Fruit fly (Drosophila melanogaster) whole organism, embryonic: Measurements from ENCODE around the gene w.

ENCODE experiments used
- Adf1 ChIP-seq: fragments of 200-800 bp; sonication (Bioruptor generic); IDR thresholded peaks from 2 replicates; pipeline ENCODE4 v1.3.6; 2022; ENCODE audit warnings: missing biosample characterization, missing genetic modification characterization
- Atf3 ChIP-seq: fragments of 200-800 bp; sonication (Bioruptor generic); optimal IDR thresholded peaks from 3 replicates; lab custom pipeline; 2016; ENCODE audit warnings: missing biosample characterization, missing genetic modification characterization
- BtbVII ChIP-seq: fragments of 200-800 bp; sonication (Bioruptor generic); optimal IDR thresholded peaks from 3 replicates; lab custom pipeline; 2017; ENCODE audit warnings: missing biosample characterization, mild to moderate bottlenecking, missing genetic modification characterization
- CG10209 ChIP-seq: fragments of 200-800 bp; sonication (Bioruptor generic); optimal IDR thresholded peaks from 3 replicates; lab custom pipeline; 2017; ENCODE audit warnings: missing biosample characterization, mild to moderate bottlenecking, missing genetic modification characterization, missing genetic modification reagents
- CG10267 ChIP-seq: fragments of 200-800 bp; sonication (Bioruptor generic); optimal IDR thresholded peaks from 2 replicates; lab custom pipeline; 2018; ENCODE audit warnings: missing biosample characterization, mild to moderate bottlenecking, missing genetic modification characterization, moderate library complexity
- CG10431 ChIP-seq: fragments of 200-800 bp; sonication (Bioruptor generic); optimal IDR thresholded peaks from 3 replicates; lab custom pipeline; 2018; ENCODE audit warnings: missing biosample characterization, mild to moderate bottlenecking, missing genetic modification characterization
- CG11504 ChIP-seq: fragments of 200-800 bp; sonication (Bioruptor generic); optimal IDR thresholded peaks from 3 replicates; lab custom pipeline; 2019; ENCODE audit warnings: missing biosample characterization, mild to moderate bottlenecking, missing genetic modification characterization, moderate library complexity
- CG12104 ChIP-seq: fragments of 200-800 bp; sonication (Bioruptor generic); optimal IDR thresholded peaks from 3 replicates; lab custom pipeline; 2016; ENCODE audit warnings: missing biosample characterization, missing genetic modification characterization
- CG12391 ChIP-seq: fragments of 200-800 bp; sonication (Bioruptor generic); optimal IDR thresholded peaks from 3 replicates; lab custom pipeline; 2018; ENCODE audit warnings: missing biosample characterization, mild to moderate bottlenecking, missing genetic modification characterization, moderate library complexity
- CG13287 ChIP-seq: fragments of 200-800 bp; sonication (Bioruptor generic); IDR thresholded peaks from 2 replicates; pipeline ENCODE4 v1.3.6; 2022; ENCODE audit warnings: missing biosample characterization, missing genetic modification characterization; ENCODE audit not compliant: partially characterized antibody
- CG13894 ChIP-seq: fragments of 200-800 bp; sonication (Bioruptor generic); optimal IDR thresholded peaks from 3 replicates; lab custom pipeline; 2018; ENCODE audit warnings: missing biosample characterization, mild to moderate bottlenecking, missing genetic modification characterization, moderate library complexity
- CG14710 ChIP-seq: fragments of 200-800 bp; sonication (Bioruptor generic); optimal IDR thresholded peaks from 3 replicates; lab custom pipeline; 2019; ENCODE audit warnings: missing biosample characterization, mild to moderate bottlenecking, missing genetic modification characterization, moderate library complexity
- CG17186 ChIP-seq: fragments of 200-800 bp; sonication (Bioruptor generic); optimal IDR thresholded peaks from 3 replicates; lab custom pipeline; 2017; ENCODE audit warnings: missing biosample characterization, missing genetic modification reagents, missing genetic modification characterization
- CG18476 ChIP-seq: fragments of 200-800 bp; sonication (Bioruptor generic); optimal IDR thresholded peaks from 2 replicates; lab custom pipeline; 2016; ENCODE audit warnings: missing biosample characterization, mild to moderate bottlenecking, missing genetic modification characterization
- CG31441 ChIP-seq: fragments of 200-800 bp; sonication (Bioruptor generic); IDR thresholded peaks from 2 replicates; pipeline ENCODE4 v1.3.6; 2022; ENCODE audit warnings: missing biosample characterization, missing genetic modification characterization
- CG3163 ChIP-seq: fragments of 200-800 bp; sonication (Bioruptor generic); optimal IDR thresholded peaks from 3 replicates; lab custom pipeline; 2016; ENCODE audit warnings: missing biosample characterization, missing genetic modification characterization
- CG4360 ChIP-seq: fragments of 200-800 bp; sonication (Bioruptor generic); IDR thresholded peaks from 2 replicates; pipeline ENCODE4 v1.3.6; 2022; ENCODE audit warnings: missing biosample characterization, missing genetic modification characterization
- CG43689 ChIP-seq: fragments of 200-800 bp; sonication (Bioruptor generic); IDR thresholded peaks from 2 replicates; pipeline ENCODE4 v1.3.6; 2022; ENCODE audit warnings: missing biosample characterization, missing genetic modification characterization
- CG4707 ChIP-seq: fragments of 200-800 bp; sonication (Bioruptor generic); optimal IDR thresholded peaks from 2 replicates; lab custom pipeline; 2018; ENCODE audit warnings: missing biosample characterization, mild to moderate bottlenecking, missing genetic modification characterization, moderate library complexity
- CG5953 ChIP-seq: fragments of 200-800 bp; sonication (Bioruptor generic); IDR thresholded peaks from 2 replicates; pipeline ENCODE4 v1.3.6; 2022; ENCODE audit warnings: missing biosample characterization, missing genetic modification characterization
- CG7271 ChIP-seq: fragments of 200-800 bp; sonication (Bioruptor generic); optimal IDR thresholded peaks from 2 replicates; lab custom pipeline; 2018; ENCODE audit warnings: missing biosample characterization, mild to moderate bottlenecking, missing genetic modification characterization, moderate library complexity
- CG7839 ChIP-seq: fragments of 200-800 bp; sonication (Bioruptor generic); optimal IDR thresholded peaks from 3 replicates; lab custom pipeline; 2018; ENCODE audit warnings: missing biosample characterization, mild to moderate bottlenecking, missing genetic modification characterization, moderate library complexity
- CG9797 ChIP-seq: fragments of 200-800 bp; sonication (Bioruptor generic); optimal IDR thresholded peaks from 3 replicates; lab custom pipeline; 2018; ENCODE audit warnings: missing biosample characterization, mild to moderate bottlenecking, missing genetic modification characterization
- CoRest ChIP-seq: fragments of 200-800 bp; sonication (Bioruptor generic); optimal IDR thresholded peaks from 3 replicates; lab custom pipeline; 2018; ENCODE audit warnings: missing biosample characterization, mild to moderate bottlenecking, missing genetic modification characterization, moderate library complexity
- D ChIP-seq, 2 experiments: fragments of 200-800 bp in 1 of 2; fragments of >200 bp in 1 of 2; sonication (Bioruptor generic) in 1 of 2; optimal IDR thresholded peaks; 2 replicates in 1 of 2; 3 replicates in 1 of 2; lab custom pipeline; 2017; ENCODE audit warnings: mild to moderate bottlenecking in 1 of 2, missing biosample characterization in 1 of 2, missing genetic modification characterization in 1 of 2, missing genetic modification reagents in 1 of 2
- Dip3 ChIP-seq: fragments of 200-800 bp; sonication (Bioruptor generic); optimal IDR thresholded peaks from 3 replicates; lab custom pipeline; 2016; ENCODE audit warnings: missing biosample characterization, missing genetic modification characterization
- Dll ChIP-seq: fragments of 200-800 bp; sonication (Bioruptor generic); IDR thresholded peaks from 4 replicates; pipeline ENCODE4 v1.3.6; 2022; ENCODE audit warnings: missing biosample characterization, missing genetic modification characterization; ENCODE audit not compliant: partially characterized antibody
- Dref ChIP-seq: fragments of 200-800 bp; sonication (Bioruptor generic); IDR thresholded peaks from 2 replicates; pipeline ENCODE4 v1.3.6; 2022; ENCODE audit warnings: missing biosample characterization, missing genetic modification characterization
- Eip74EF ChIP-seq, 2 experiments: fragments of 200-800 bp in 1 of 2; fragments of >200 bp in 1 of 2; sonication (Bioruptor generic) in 1 of 2; optimal IDR thresholded peaks; 2 replicates each; lab custom pipeline; 2017 to 2019; ENCODE audit warnings: missing biosample characterization in 2 of 2, missing genetic modification characterization in 2 of 2, mild to moderate bottlenecking in 1 of 2, moderate library complexity in 1 of 2
- Ets97D ChIP-seq: fragments of 200-800 bp; sonication (Bioruptor generic); optimal IDR thresholded peaks from 3 replicates; lab custom pipeline; 2016; ENCODE audit warnings: missing biosample characterization, missing genetic modification characterization
- Gsc ChIP-seq: fragments of 200-800 bp; sonication (Bioruptor generic); IDR thresholded peaks from 2 replicates; pipeline ENCODE4 v1.3.6; 2022; ENCODE audit warnings: missing biosample characterization, missing genetic modification characterization
- MESR4 ChIP-seq: fragments of 200-800 bp; sonication (Bioruptor generic); optimal IDR thresholded peaks from 2 replicates; lab custom pipeline; 2018; ENCODE audit warnings: missing biosample characterization, mild to moderate bottlenecking, missing genetic modification characterization, moderate library complexity
- Max ChIP-seq: fragments of 200-800 bp; sonication (Bioruptor generic); optimal IDR thresholded peaks from 2 replicates; lab custom pipeline; 2016; ENCODE audit warnings: missing biosample characterization, mild to moderate bottlenecking, missing genetic modification characterization
- Optix ChIP-seq: fragments of 200-800 bp; sonication (Bioruptor generic); IDR thresholded peaks from 3 replicates; pipeline ENCODE4 v1.3.6; 2022; ENCODE audit warnings: missing biosample characterization, missing genetic modification characterization
- Rx ChIP-seq: fragments of 200-800 bp; sonication (Bioruptor generic); IDR thresholded peaks from 2 replicates; pipeline ENCODE4 v1.3.6; 2022; ENCODE audit warnings: missing biosample characterization, missing genetic modification characterization
- Trl ChIP-seq, 3 experiments: fragments of >200 bp in 2 of 3; fragments of 200-800 bp in 1 of 3; sonication (Bioruptor generic) in 1 of 3; optimal IDR thresholded peaks; 2 replicates in 1 of 3; 3 replicates in 2 of 3; lab custom pipeline; 2016 to 2017; ENCODE audit warnings: missing biosample characterization in 1 of 3, missing genetic modification characterization in 1 of 3
- br ChIP-seq: fragments of >200 bp; optimal IDR thresholded peaks from 2 replicates; lab custom pipeline; 2017
- bsh ChIP-seq, 2 experiments: fragments of 200-800 bp; sonication (Bioruptor generic); optimal IDR thresholded peaks; 2 replicates each; lab custom pipeline; 2017 to 2018; ENCODE audit warnings: mild to moderate bottlenecking in 2 of 2, missing biosample characterization in 2 of 2, missing genetic modification characterization in 2 of 2, moderate library complexity in 1 of 2
- chinmo ChIP-seq: fragments of 200-800 bp; sonication (Bioruptor generic); IDR thresholded peaks from 4 replicates; pipeline ENCODE4 v1.3.6; 2022; ENCODE audit warnings: missing biosample characterization, missing genetic modification characterization; ENCODE audit not compliant: partially characterized antibody
- croc ChIP-seq: fragments of 200-800 bp; sonication (Bioruptor generic); conservative IDR thresholded peaks from 3 replicates; pipeline ENCODE4 v1.3.6; 2022; ENCODE audit warnings: missing biosample characterization, missing genetic modification characterization
- crp ChIP-seq, 2 experiments: fragments of 200-800 bp; sonication (Bioruptor generic); optimal IDR thresholded peaks; 2 replicates in 1 of 2; 3 replicates in 1 of 2; lab custom pipeline; 2017; ENCODE audit warnings: missing biosample characterization in 2 of 2, missing genetic modification characterization in 2 of 2, mild to moderate bottlenecking in 1 of 2, moderate library complexity in 1 of 2
- esg ChIP-seq: fragments of 200-800 bp; sonication (Bioruptor generic); conservative IDR thresholded peaks from 2 replicates; pipeline ENCODE4 v1.3.6; 2022; ENCODE audit warnings: missing biosample characterization, missing genetic modification characterization
- exex ChIP-seq: fragments of 200-800 bp; sonication (Bioruptor generic); optimal IDR thresholded peaks from 4 replicates; lab custom pipeline; 2018; ENCODE audit warnings: missing biosample characterization, mild to moderate bottlenecking, missing genetic modification characterization, moderate library complexity
- gsb ChIP-seq: fragments of 200-800 bp; sonication (Bioruptor generic); IDR thresholded peaks from 2 replicates; pipeline ENCODE4 v1.3.6; 2022; ENCODE audit warnings: missing biosample characterization, missing genetic modification characterization
- gt ChIP-seq: fragments of 200-800 bp; sonication (Bioruptor generic); IDR thresholded peaks from 2 replicates; pipeline ENCODE4 v1.3.6; 2022; ENCODE audit warnings: missing biosample characterization, missing genetic modification characterization
- her ChIP-seq: fragments of 200-800 bp; sonication (Bioruptor generic); optimal IDR thresholded peaks from 2 replicates; lab custom pipeline; 2016; ENCODE audit warnings: missing biosample characterization, missing genetic modification characterization
- sens ChIP-seq: fragments of 200-800 bp; sonication (Bioruptor generic); peaks from one replicate; lab custom pipeline; 2016; ENCODE audit warnings: missing biosample characterization, missing genetic modification characterization
- sug ChIP-seq: fragments of 200-800 bp; optimal IDR thresholded peaks from 2 replicates; lab custom pipeline; 2019; ENCODE audit warnings: missing biosample characterization, mild to moderate bottlenecking, missing genetic modification characterization, moderate library complexity
- tap ChIP-seq: fragments of 200-800 bp; optimal IDR thresholded peaks from 3 replicates; lab custom pipeline; 2019; ENCODE audit warnings: missing biosample characterization, mild to moderate bottlenecking, missing genetic modification characterization, moderate library complexity
- unc-4 ChIP-seq: fragments of 200-800 bp; sonication (Bioruptor generic); IDR thresholded peaks from 2 replicates; pipeline ENCODE4 v1.3.6; 2022; ENCODE audit warnings: missing biosample characterization, missing genetic modification characterization; ENCODE audit not compliant: partially characterized antibody
- vvl ChIP-seq: fragments of 200-800 bp; sonication (Bioruptor generic); IDR thresholded peaks from 2 replicates; pipeline ENCODE4 v1.3.6; 2022; ENCODE audit warnings: missing biosample characterization, missing genetic modification characterization

w gene

DNA sequence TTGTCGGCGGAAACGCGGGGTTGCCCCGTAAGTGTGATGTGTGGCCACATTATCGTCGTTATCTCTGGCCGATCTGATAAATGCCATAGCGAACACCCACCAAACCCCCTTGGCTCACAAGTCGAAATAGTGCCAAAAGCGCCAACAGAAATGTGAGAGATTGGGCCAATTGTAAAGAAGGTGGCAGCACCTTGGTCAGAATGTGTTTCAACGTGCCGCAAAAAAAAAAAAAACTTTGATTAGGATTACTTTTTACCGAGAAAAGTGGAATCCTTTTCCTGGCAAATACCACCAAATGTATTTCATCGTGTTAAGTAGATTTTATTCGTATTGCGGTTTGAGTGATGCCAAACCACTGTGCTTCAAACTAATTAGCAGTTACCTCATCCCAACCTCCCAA lies 53.2 kb downstream of the w start (continued):
- TF ChIP-seq Ets97D (GFP tag; lab: Kevin White, UChicago) (peak; percentile 52), CG5953 (GFP tag; lab: Robert Waterston, UW) (peak; percentile 62), MESR4 (no peak), her (GFP tag; lab: Kevin White, UChicago) (peak; percentile 88), BtbVII (GFP tag; lab: Kevin White, UChicago) (peak; percentile 85), Rx (peak; percentile 79), br (no peak), CG9797 (no peak), CG13287 (GFP tag; lab: Robert Waterston, UW) (no peak), CG7271 (no peak), Dip3 (GFP tag; lab: Kevin White, UChicago) (peak; percentile 86), Max (GFP tag; lab: Kevin White, UChicago) (peak; percentile 56), CG4707 (GFP tag; lab: Kevin White, UChicago) (no peak), CG13894 (tag; lab: Kevin White, UChicago) (peak; percentile 74), CG7839 (tag; lab: Kevin White, UChicago) (peak; percentile 88), CG12104 (peak; percentile 67), CG43689 (GFP tag; lab: Robert Waterston, UW) (peak; percentile 72), esg (peak; percentile 86), CG4360 (GFP tag; lab: Robert Waterston, UW) (no peak), D (optimal IDR thresholded peaks at IDR 0.05; lab: Kevin White, UChicago) (no peak), D (GFP tag; optimal IDR thresholded peaks at IDR 0.05; lab: Kevin White, UChicago) (peak; percentile 25), gt (GFP tag; lab: Robert Waterston, UW) (no peak; the same call in 1 of the 2 replicates), CG10267 (peak; percentile 5), CG14710 (no peak), CG12391 (tag; lab: Kevin White, UChicago) (peak; percentile 64), sug (peak; percentile 85), CG31441 (peak; percentile 66; the same call in 1 of the 2 replicates), croc (GFP tag; lab: Robert Waterston, UW) (peak; percentile 31; the same call in 1 of the 3 replicates), CG10209 (GFP tag; lab: Kevin White, UChicago) (peak; percentile 81), crp (GFP tag; optimal IDR thresholded peaks at IDR 0.05; lab: Kevin White, UChicago) (peak in 1 of 2 experiments; percentile 14), unc-4 (GFP tag; lab: Robert Waterston, UW) (no peak), CG17186 (GFP tag; lab: Kevin White, UChicago) (no peak), Eip74EF (GFP tag; optimal IDR thresholded peaks at IDR 0.05; lab: Kevin White, UChicago) (no peak), tap (tag; lab: Kevin White, UChicago) (no peak), Atf3 (GFP tag; lab: Kevin White, UChicago) (peak; percentile 47), Dref (GFP tag; lab: Robert Waterston, UW) (peak; percentile 35; the same call in 1 of the 2 replicates), CG10431 (GFP tag; lab: Kevin White, UChicago) (no peak), Gsc (GFP tag; lab: Robert Waterston, UW) (peak; percentile 49; the same call in 1 of the 2 replicates), Dll (GFP tag; lab: Robert Waterston, UW) (no peak), CoRest (peak; percentile 74)
- TF ChIP-seq, all 482 proteins: peak for 345

DNA sequence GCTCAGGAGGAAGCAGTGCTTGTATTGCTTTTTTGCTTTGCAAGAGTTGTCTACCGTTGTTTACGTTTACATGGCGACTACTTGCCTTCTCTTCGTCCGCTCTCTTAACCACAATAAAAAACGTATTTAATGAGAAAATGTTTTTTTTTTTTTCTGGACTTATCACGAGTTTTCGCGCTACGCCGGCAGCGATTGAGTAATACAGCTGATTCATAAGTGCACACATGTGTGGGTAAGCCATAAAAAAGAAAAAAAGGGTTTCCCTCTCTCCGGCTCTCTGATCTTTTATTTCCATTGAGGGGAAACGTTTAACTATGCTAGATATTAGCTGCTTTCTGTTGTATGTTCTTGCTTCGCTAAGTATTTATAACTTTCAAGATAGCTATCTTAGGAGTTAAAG lies 54.2 kb downstream of the w start:
- TF ChIP-seq exex (tag; lab: Kevin White, UChicago) (peak; percentile 47), vvl (GFP tag; lab: Robert Waterston, UW) (no peak), bsh (GFP tag; optimal IDR thresholded peaks at IDR 0.05; lab: Kevin White, UChicago) (peak in 1 of 2 experiments; percentile 48), Adf1 (GFP tag; lab: Robert Waterston, UW) (peak; percentile 53; the same call in 1 of the 2 replicates), chinmo (GFP tag; lab: Robert Waterston, UW) (no peak), gsb (GFP tag; lab: Robert Waterston, UW) (no peak), Trl (optimal IDR thresholded peaks at IDR 0.05; lab: Kevin White, UChicago) (peak in 1 of 2 experiments; percentile 35), Trl (GFP tag; optimal IDR thresholded peaks at IDR 0.05; lab: Kevin White, UChicago) (no peak), Optix (GFP tag; lab: Robert Waterston, UW) (no peak), sens (GFP tag; lab: Kevin White, UChicago) (no peak), CG11504 (tag; lab: Kevin White, UChicago) (no peak), CG3163 (peak; percentile 78), CG18476 (GFP tag; lab: Kevin White, UChicago) (no peak)
